Worm (Caenorhabditis elegans) whole organism, young adult: ENCODE measurements around the gene inft-2.

Experiments
- B0019.2 ChIP-seq: fragments of 200-800 bp; sonication (Bioruptor generic); conservative IDR thresholded peaks from 2 replicates; pipeline ENCODE4 v1.3.6; 2022; ENCODE audit warnings: missing genetic modification reagents, missing genetic modification characterization, missing compliant biosample characterization
- B0035.1 ChIP-seq: sonication (generic microtip); optimal IDR thresholded peaks from 2 replicates; lab custom pipeline; 2016; ENCODE audit warnings: missing genetic modification characterization, mild to moderate bottlenecking, missing compliant biosample characterization, missing genotype, missing genetic modification reagents
- ZK185.1 ChIP-seq: sonication (generic microtip); optimal IDR thresholded peaks from 2 replicates; lab custom pipeline; 2016; ENCODE audit warnings: mild to moderate bottlenecking, missing genetic modification characterization, missing compliant biosample characterization; ENCODE audit not compliant: poor library complexity, severe bottlenecking
- nhr-80 ChIP-seq: sonication (generic microtip); optimal IDR thresholded peaks from 2 replicates; lab custom pipeline; 2016; ENCODE audit warnings: missing genetic modification characterization, missing compliant biosample characterization
- snpc-1.3 ChIP-seq: sonication (generic microtip); optimal IDR thresholded peaks from 2 replicates; lab custom pipeline; 2017; ENCODE audit warnings: missing genetic modification characterization, mild to moderate bottlenecking, missing compliant biosample characterization, antibody characterized with exemption, moderate library complexity, missing genotype, missing genetic modification reagents; ENCODE audit not compliant: insufficient read depth

The inft-2 gene

ce11 chrV:13049149-13049610 is 47.1 kb downstream of the inft-2 start, which contains the start of gene W07G4.8:
TSS of gene W07G4.8 (minus strand) at chrV:13049560.
- TF ChIP-seq B0035.1, result no peak
- TF ChIP-seq nhr-80, result peak; percentile 83
- TF ChIP-seq ZK185.1 (tag; lab: Kevin White, UChicago), result peak; percentile 26

ce11 chrV:13053635-13054034 is 51.5 kb downstream of the inft-2 start, which contains the start of gene srr-1:
TSS of gene srr-1 (minus strand) at chrV:13053735.
- TF ChIP-seq B0019.2, result no peak
- TF ChIP-seq snpc-1.3 (tag; lab: Kevin White, UChicago), result no peak
